Worm (Caenorhabditis elegans): ENCODE measurements around the gene C06E2.9.

DNA sequence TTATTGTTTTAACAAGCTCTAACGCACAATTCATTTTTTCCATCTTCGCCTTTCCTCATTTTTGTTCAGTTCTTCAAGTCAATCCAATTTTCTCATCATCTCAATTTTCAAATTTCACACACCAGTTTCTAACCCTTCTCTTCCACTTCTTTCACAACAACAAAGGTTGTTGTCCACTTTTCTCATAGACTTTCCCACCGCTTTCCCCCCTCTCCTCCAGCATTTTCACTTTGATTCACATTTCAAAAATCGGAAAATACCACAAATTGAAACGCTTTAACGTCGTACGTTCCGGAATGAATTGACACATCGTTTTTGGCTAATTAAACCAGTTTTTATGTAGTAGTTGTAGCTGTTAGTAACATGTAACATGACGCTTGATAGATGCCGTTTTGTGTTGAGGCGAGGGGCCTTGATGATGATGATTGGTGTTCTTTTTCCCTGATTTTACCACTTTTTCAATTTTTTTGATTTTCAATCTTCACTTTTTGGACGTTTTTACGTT lies 29.2 kb downstream of the C06E2.9 start:
- TF ChIP-seq unc-130 (GFP tag; optimal IDR thresholded peaks at IDR 0.05) (no peak), nhr-237 (tag; optimal IDR thresholded peaks at IDR 0.05) (no peak), nhr-76 (tag; optimal IDR thresholded peaks at IDR 0.05) (no peak), mdl-1 (tag; optimal IDR thresholded peaks at IDR 0.05) (no peak), nhr-11 (tag; optimal IDR thresholded peaks at IDR 0.05) (no peak)
